Fruit fly (Drosophila melanogaster): ENCODE results near the gene Mgat2.

Mgat2 gene

dm6 chr3R:30058057-30058868 is 36.2 kb upstream of the Mgat2 start, which contains the start of gene sima (continued):
- TF ChIP-seq btn (GFP tag; optimal IDR thresholded peaks at IDR 0.05), result no peak
- TF ChIP-seq CG7271 (tag; optimal IDR thresholded peaks at IDR 0.05), result peak; percentile 14
- TF ChIP-seq CG10462 (GFP tag; optimal IDR thresholded peaks at IDR 0.05), result peak; percentile 91
- no peak for TF ChIP-seq Antp (GFP tag; optimal IDR thresholded peaks at IDR 0.05)
- TF ChIP-seq Stat92E (GFP tag; optimal IDR thresholded peaks at IDR 0.05), result peak in 1 of 3 experiments; percentile 22
- no peak for TF ChIP-seq CG32772 (GFP tag; IDR thresholded peaks at IDR 0.05)
- TF ChIP-seq CG12659 (GFP tag; optimal IDR thresholded peaks at IDR 0.05), result peak; percentile 61
- peak; percentile 50 for TF ChIP-seq Nf-YC (tag; optimal IDR thresholded peaks at IDR 0.05)
- TF ChIP-seq CG17912 (GFP tag; optimal IDR thresholded peaks at IDR 0.05), result no peak
- TF ChIP-seq sr (GFP tag; IDR thresholded peaks at IDR 0.05), result no peak
- peak; percentile 4 for TF ChIP-seq CG15269 (tag; optimal IDR thresholded peaks at IDR 0.05)
- TF ChIP-seq chn (GFP tag; optimal IDR thresholded peaks at IDR 0.05), result peak; percentile 37
- TF ChIP-seq fd3F (GFP tag; optimal IDR thresholded peaks at IDR 0.05), result no peak
- TF ChIP-seq org-1 (GFP tag; optimal IDR thresholded peaks at IDR 0.05), result no peak
- peak; percentile 37 for TF ChIP-seq CG6765 (GFP tag; optimal IDR thresholded peaks at IDR 0.05)
- TF ChIP-seq CG10366 (GFP tag; IDR thresholded peaks at IDR 0.05), result 0 out of 2 replicates have a peak, but pooled peaks have one; percentile 31
- TF ChIP-seq wek (GFP tag; optimal IDR thresholded peaks at IDR 0.05), result no peak
- TF ChIP-seq CG13624 (GFP tag; optimal IDR thresholded peaks at IDR 0.05), result peak; percentile 58
- TF ChIP-seq kni (GFP tag; optimal IDR thresholded peaks at IDR 0.05), result no peak
- no peak for TF ChIP-seq tna (GFP tag; IDR thresholded peaks at IDR 0.05; ENCODE audit: partially characterized antibody)
- no peak for TF ChIP-seq NC2α (GFP tag; optimal IDR thresholded peaks at IDR 0.05)
- peak; percentile 27 for TF ChIP-seq gem (tag; optimal IDR thresholded peaks at IDR 0.05)
- peak; percentile 32 for TF ChIP-seq exex (tag; optimal IDR thresholded peaks at IDR 0.05)
- peak; percentile 43; the same call in 1 of the 2 replicates for TF ChIP-seq E2f1 (GFP tag; IDR thresholded peaks at IDR 0.05)
- TF ChIP-seq tgo (GFP tag; IDR thresholded peaks at IDR 0.05), result peak; percentile 31; the same call in 2 of the 3 replicates
- no peak for TF ChIP-seq CG18764 (GFP tag; optimal IDR thresholded peaks at IDR 0.05)
- TF ChIP-seq CG4730 (GFP tag; IDR thresholded peaks at IDR 0.05), result peak; percentile 20; the same call in 1 of the 2 replicates
- TF ChIP-seq hkb (optimal IDR thresholded peaks at IDR 0.05), result no peak
- TF ChIP-seq hkb (GFP tag; IDR thresholded peaks at IDR 0.05), result no peak
- TF ChIP-seq twi (tag; optimal IDR thresholded peaks at IDR 0.05), result peak; percentile 35
- peak; percentile 2 for TF ChIP-seq jumu (GFP tag; optimal IDR thresholded peaks at IDR 0.05)
- TF ChIP-seq CG14860 (GFP tag; IDR thresholded peaks at IDR 0.05; ENCODE audit: partially characterized antibody), result no peak
- peak; percentile 40 for TF ChIP-seq CG30020 (tag; optimal IDR thresholded peaks at IDR 0.05)
- no peak for TF ChIP-seq CG18619 (GFP tag; optimal IDR thresholded peaks at IDR 0.05)
- peak; percentile 28 for TF ChIP-seq CG10147 (GFP tag; optimal IDR thresholded peaks at IDR 0.05)
- no peak for TF ChIP-seq mld (GFP tag; IDR thresholded peaks at IDR 0.05; ENCODE audit: partially characterized antibody)
- no peak for TF ChIP-seq amos (GFP tag; IDR thresholded peaks at IDR 0.05; ENCODE audit: partially characterized antibody)
- no peak for TF ChIP-seq sd (tag; optimal IDR thresholded peaks at IDR 0.05)
- TF ChIP-seq CG4617 (GFP tag; optimal IDR thresholded peaks at IDR 0.05; ENCODE audit: borderline replicate concordance), result peak; percentile 86
- TF ChIP-seq run (tag; optimal IDR thresholded peaks at IDR 0.05), result no peak
- no peak for TF ChIP-seq Six4 (GFP tag; optimal IDR thresholded peaks at IDR 0.05)
- peak; percentile 17 for TF ChIP-seq tin (GFP tag; optimal IDR thresholded peaks at IDR 0.05)
- peak; percentile 52 for TF ChIP-seq Dek (tag; optimal IDR thresholded peaks at IDR 0.05)
- peak; percentile 14 for TF ChIP-seq CG12744 (GFP tag; optimal IDR thresholded peaks at IDR 0.05)
- TF ChIP-seq lola (GFP tag; optimal IDR thresholded peaks at IDR 0.05), result no peak
- no peak for TF ChIP-seq yki (optimal IDR thresholded peaks at IDR 0.05)
- no peak for TF ChIP-seq bbx (GFP tag; IDR thresholded peaks at IDR 0.05; ENCODE audit: partially characterized antibody)
- TF ChIP-seq CG9876 (GFP tag; optimal IDR thresholded peaks at IDR 0.05), result no peak

All from whole organism, embryonic.